Worm (Caenorhabditis elegans): ENCODE measurements around the gene srd-66.

- no peak for TF ChIP-seq fos-1 (tag; optimal IDR thresholded peaks at IDR 0.05)
- TF ChIP-seq nhr-25 (tag; optimal IDR thresholded peaks at IDR 0.05) = no peak
- no peak for TF ChIP-seq alr-1 (tag; optimal IDR thresholded peaks at IDR 0.05)
- no peak for TF ChIP-seq ZK546.5 (tag; optimal IDR thresholded peaks at IDR 0.05)
- TF ChIP-seq nhr-12 (tag; optimal IDR thresholded peaks at IDR 0.05) = no peak
- TF ChIP-seq egl-27 (tag; optimal IDR thresholded peaks at IDR 0.05) = no peak
- no peak for TF ChIP-seq sma-9 (GFP tag; optimal IDR thresholded peaks at IDR 0.05)
- no peak for TF ChIP-seq sma-9 (tag; optimal IDR thresholded peaks at IDR 0.05)
Measured at ce11 chrIII:2005729-2006128, 23.3 kb upstream of the srd-66 start, which contains the start of gene Y39A3B.1.
